Fruit fly (Drosophila melanogaster) Kc167 (cell line): Measurements from ENCODE around the gene CG13026.

Experiments used
- h ChIP-seq: fragments of >200 bp; optimal IDR thresholded peaks from 3 replicates; lab custom pipeline; 2018; ENCODE audit warnings: missing external identifiers
- psq ChIP-seq: fragments of >200 bp; optimal IDR thresholded peaks from 2 replicates; lab custom pipeline; 2017; ENCODE audit warnings: missing external identifiers

DNA sequence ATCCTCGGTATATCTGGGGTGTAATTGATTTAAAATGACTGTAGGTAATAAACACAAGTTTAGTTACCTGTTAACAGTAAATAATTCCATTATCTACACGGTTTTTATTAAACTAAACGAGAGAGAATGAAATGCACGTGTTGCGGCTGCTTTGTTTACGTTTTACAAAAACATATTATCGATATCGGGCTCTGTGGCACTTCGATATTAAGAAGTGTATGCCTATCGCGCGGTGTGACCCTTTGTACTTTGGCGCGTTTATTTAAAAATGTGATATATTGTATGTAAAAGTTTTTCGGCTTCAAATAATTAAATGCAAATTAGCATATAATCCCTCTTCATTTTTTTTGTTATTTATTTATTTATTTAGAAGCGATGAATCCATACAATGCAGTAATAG, 4.7 kb upstream of the CG13026 start, which contains the start of gene Dbp73D:
- TF ChIP-seq psq (no peak), h (lab: Kevin White, UChicago) (no peak)
